Worm (Caenorhabditis elegans) whole organism, L3 larva: ENCODE measurements around the gene C24D10.49.

Experiments used
- R02D3.7 ChIP-seq: fragments of 150-350 bp; optimal IDR thresholded peaks from 2 replicates; lab custom pipeline; 2014; ENCODE audit warnings: missing biosample characterization, missing genetic modification characterization
- aly-2 ChIP-seq: fragments of 150-350 bp; optimal IDR thresholded peaks from 2 replicates; lab custom pipeline; 2014; ENCODE audit warnings: missing biosample characterization, missing genetic modification characterization
- daf-12 ChIP-seq: fragments of 150-350 bp; optimal IDR thresholded peaks from 2 replicates; lab custom pipeline; 2014; ENCODE audit warnings: missing biosample characterization, missing genetic modification reagents, missing genetic modification characterization
- fkh-10 ChIP-seq: sonication (generic microtip); optimal IDR thresholded peaks from 2 replicates; lab custom pipeline; 2017; ENCODE audit warnings: missing biosample characterization, missing genetic modification reagents, missing genetic modification characterization
- lin-39 ChIP-seq: fragments of 150-350 bp; optimal IDR thresholded peaks from 2 replicates; lab custom pipeline; 2018; ENCODE audit warnings: missing biosample characterization, missing genetic modification reagents, missing genetic modification characterization
- mml-1 ChIP-seq: fragments of 150-350 bp; sonication (generic microtip); optimal IDR thresholded peaks from 3 replicates; lab custom pipeline; 2014; ENCODE audit warnings: missing biosample characterization, missing genetic modification characterization
- nhr-11 ChIP-seq: fragments of 150-350 bp; optimal IDR thresholded peaks from 2 replicates; lab custom pipeline; 2014; ENCODE audit warnings: missing biosample characterization, missing genetic modification characterization
- nhr-237 ChIP-seq: fragments of 150-350 bp; optimal IDR thresholded peaks from 2 replicates; lab custom pipeline; 2014; ENCODE audit warnings: missing biosample characterization, missing genetic modification characterization
- nhr-25 ChIP-seq: sonication (generic microtip); optimal IDR thresholded peaks from 2 replicates; lab custom pipeline; 2017; ENCODE audit warnings: missing biosample characterization, missing genetic modification characterization
- nhr-77 ChIP-seq: fragments of 150-350 bp; optimal IDR thresholded peaks from 2 replicates; lab custom pipeline; 2014; ENCODE audit warnings: missing biosample characterization, missing genetic modification characterization
- pha-4 ChIP-seq: fragments of 150-350 bp; optimal IDR thresholded peaks from 2 replicates; lab custom pipeline; 2014; ENCODE audit warnings: missing biosample characterization, missing genetic modification reagents, missing genetic modification characterization
- unc-39 ChIP-seq: sonication (generic microtip); optimal IDR thresholded peaks from 4 replicates; lab custom pipeline; 2017; ENCODE audit warnings: missing biosample characterization, missing genetic modification characterization
- zag-1 ChIP-seq: fragments of 150-350 bp; optimal IDR thresholded peaks from 2 replicates; lab custom pipeline; 2014; ENCODE audit warnings: missing biosample characterization, missing genetic modification characterization

DNA sequence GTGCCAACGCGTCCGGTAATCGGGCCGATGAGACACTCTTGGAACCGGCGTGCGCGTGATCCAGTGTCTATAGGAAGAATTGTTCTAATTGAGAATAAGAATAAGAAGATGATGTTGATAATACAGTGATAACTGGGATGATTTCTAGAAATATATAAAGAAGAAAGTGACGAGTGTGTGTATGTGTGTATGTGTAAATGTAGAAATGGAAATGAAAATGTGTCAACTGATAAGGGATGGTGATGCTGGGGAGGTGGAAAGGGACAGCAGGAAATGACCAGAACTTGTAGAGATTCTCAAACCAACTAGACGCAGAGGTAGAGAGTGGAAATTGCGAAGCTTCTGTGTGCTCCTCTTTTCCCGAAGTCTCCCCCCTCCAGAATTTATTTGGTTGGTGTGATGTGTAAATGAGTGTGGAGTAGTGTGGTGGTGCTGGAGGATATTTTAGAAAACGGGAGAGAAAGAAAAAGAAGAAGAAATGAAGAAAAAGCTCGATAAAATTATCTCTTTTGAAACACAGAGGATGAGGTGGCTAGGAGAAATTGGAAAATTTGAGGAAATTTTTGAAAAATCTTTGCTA lies 23.2 kb downstream of the C24D10.49 start:
- TF ChIP-seq nhr-11 (tag; lab: Kevin White, UChicago) (no peak), lin-39 (tag; lab: Kevin White, UChicago) (no peak), daf-12 (tag; lab: Kevin White, UChicago) (no peak), nhr-25 (tag; lab: Kevin White, UChicago) (no peak), pha-4 (tag; lab: Kevin White, UChicago) (no peak), R02D3.7 (tag; lab: Kevin White, UChicago) (no peak), nhr-237 (tag; lab: Kevin White, UChicago) (no peak), unc-39 (tag; lab: Kevin White, UChicago) (no peak), mml-1 (tag; lab: Kevin White, UChicago) (no peak), nhr-77 (tag; lab: Kevin White, UChicago) (no peak), aly-2 (tag; lab: Kevin White, UChicago) (no peak), fkh-10 (GFP tag; lab: Kevin White, UChicago) (no peak), zag-1 (tag; lab: Kevin White, UChicago) (no peak)
